Worm (Caenorhabditis elegans) whole organism, L4 larva: ENCODE data around the gene ddb-1.

Experiments used
- F26F4.8 ChIP-seq: fragments of 200-800 bp; sonication (Bioruptor generic); conservative IDR thresholded peaks from 2 replicates; pipeline ENCODE4 v1.3.6; 2022; ENCODE audit warnings: missing genetic modification characterization, missing compliant biosample characterization
- R02D3.7 ChIP-seq: fragments of 150-350 bp; sonication (generic microtip); optimal IDR thresholded peaks from 3 replicates; lab custom pipeline; 2014; ENCODE audit warnings: missing biosample characterization, missing genetic modification characterization
- Y105C5A.15 ChIP-seq: fragments of 200-800 bp; sonication (Bioruptor generic); IDR thresholded peaks from 2 replicates; pipeline ENCODE4 v1.3.6; 2022; ENCODE audit warnings: missing genetic modification characterization, missing compliant biosample characterization
- ZK337.2 ChIP-seq: fragments of 200-800 bp; sonication (Bioruptor generic); IDR thresholded peaks from 2 replicates; pipeline ENCODE4 v1.3.6; 2022; ENCODE audit warnings: missing genetic modification reagents, missing genetic modification characterization, missing compliant biosample characterization
- ama-1 ChIP-seq: fragments of 150-350 bp; optimal IDR thresholded peaks from 2 replicates; lab custom pipeline; 2014; ENCODE audit warnings: inconsistent platforms, mixed read lengths
- arid-1 ChIP-seq: fragments of 200-800 bp; sonication (Bioruptor generic); conservative IDR thresholded peaks from 2 replicates; pipeline ENCODE4 v1.3.6; 2022; ENCODE audit warnings: missing genetic modification reagents, missing genetic modification characterization, missing compliant biosample characterization
- ceh-20 ChIP-seq: fragments of 200-800 bp; sonication (Bioruptor generic); IDR thresholded peaks from 2 replicates; pipeline ENCODE4 v1.3.6; 2022; ENCODE audit warnings: missing genetic modification reagents, missing genetic modification characterization, missing compliant biosample characterization
- ceh-28 ChIP-seq: fragments of 150-350 bp; optimal IDR thresholded peaks from 2 replicates; lab custom pipeline; 2014; ENCODE audit warnings: missing biosample characterization, missing genetic modification reagents, missing genetic modification characterization
- daf-12 ChIP-seq: fragments of 150-350 bp; optimal IDR thresholded peaks from 2 replicates; lab custom pipeline; 2014; ENCODE audit warnings: missing biosample characterization, missing genetic modification reagents, missing genetic modification characterization
- daf-16 ChIP-seq, 3 experiments: sonication (generic microtip); optimal IDR thresholded peaks; 2 replicates each; lab custom pipeline; 2016 to 2017; ENCODE audit warnings: missing genetic modification characterization in 3 of 3, missing genetic modification reagents in 3 of 3, mild to moderate bottlenecking in 2 of 3, missing compliant biosample characterization in 2 of 3, missing biosample characterization in 1 of 3, moderate library complexity in 1 of 3
- daf-19 ChIP-seq: fragments of 200-800 bp; sonication (Bioruptor generic); conservative IDR thresholded peaks from 2 replicates; pipeline ENCODE4 v1.3.6; 2022; ENCODE audit warnings: missing genetic modification characterization, missing compliant biosample characterization
- daf-8 ChIP-seq: fragments of 200-800 bp; sonication (Bioruptor generic); IDR thresholded peaks from 2 replicates; pipeline ENCODE4 v1.3.6; 2022; ENCODE audit warnings: missing genetic modification characterization, missing compliant biosample characterization
- dve-1 ChIP-seq: sonication (generic microtip); optimal IDR thresholded peaks from 2 replicates; lab custom pipeline; 2017; ENCODE audit warnings: antibody characterized with exemption, mild to moderate bottlenecking, missing genetic modification characterization, missing compliant biosample characterization; ENCODE audit not compliant: insufficient read depth
- egl-43 ChIP-seq: fragments of 200-800 bp; sonication (Bioruptor generic); IDR thresholded peaks from 2 replicates; pipeline ENCODE4 v1.3.6; 2022; ENCODE audit warnings: missing genetic modification reagents, missing genetic modification characterization, missing compliant biosample characterization
- fkh-10 ChIP-seq: fragments of 150-350 bp; optimal IDR thresholded peaks from 2 replicates; lab custom pipeline; 2014; ENCODE audit warnings: missing biosample characterization, missing genetic modification reagents, missing genetic modification characterization
- hif-1 ChIP-seq, 2 experiments: sonication (generic microtip); optimal IDR thresholded peaks; 2 replicates each; lab custom pipeline; 2016 to 2017; ENCODE audit warnings: missing compliant biosample characterization in 2 of 2, missing genetic modification characterization in 2 of 2, missing genetic modification reagents in 2 of 2, missing genotype in 2 of 2, mild to moderate bottlenecking in 1 of 2
- hlh-11 ChIP-seq: fragments of 200-800 bp; sonication (Bioruptor generic); optimal IDR thresholded peaks from 2 replicates; lab custom pipeline; 2018; ENCODE audit warnings: mild to moderate bottlenecking, missing genetic modification characterization, missing compliant biosample characterization
- hlh-30 ChIP-seq: sonication (generic microtip); optimal IDR thresholded peaks from 2 replicates; lab custom pipeline; 2017; ENCODE audit warnings: antibody characterized with exemption, mild to moderate bottlenecking, missing genetic modification characterization, missing compliant biosample characterization; ENCODE audit not compliant: insufficient read depth
- jun-1 ChIP-seq: fragments of 150-350 bp; optimal IDR thresholded peaks from 2 replicates; lab custom pipeline; 2014; ENCODE audit warnings: missing biosample characterization, missing genetic modification reagents, missing genetic modification characterization
- lin-15B ChIP-seq: fragments of 150-350 bp; sonication (generic microtip); optimal IDR thresholded peaks from 3 replicates; lab custom pipeline; 2014; ENCODE audit warnings: missing biosample characterization, missing genetic modification characterization
- lin-29 ChIP-seq: fragments of 200-800 bp; sonication (Bioruptor generic); IDR thresholded peaks from 2 replicates; pipeline ENCODE4 v1.3.6; 2022; ENCODE audit warnings: missing genetic modification reagents, missing genetic modification characterization, missing compliant biosample characterization
- lin-38 ChIP-seq: fragments of 200-800 bp; sonication (Bioruptor generic); IDR thresholded peaks from 2 replicates; pipeline ENCODE4 v1.3.6; 2022; ENCODE audit warnings: missing genetic modification reagents, missing genetic modification characterization, missing compliant biosample characterization
- lsy-2 ChIP-seq, 2 experiments: fragments of 150-350 bp in 1 of 2; sonication (generic microtip) in 1 of 2; optimal IDR thresholded peaks; 2 replicates each; lab custom pipeline; 2014 to 2017; ENCODE audit warnings: missing biosample characterization in 2 of 2, missing genetic modification characterization in 2 of 2
- mep-1 ChIP-seq: fragments of 150-350 bp; sonication (generic microtip); optimal IDR thresholded peaks from 3 replicates; lab custom pipeline; 2014; ENCODE audit warnings: missing biosample characterization, missing genetic modification characterization
- mes-2 ChIP-seq: sonication (generic microtip); optimal IDR thresholded peaks from 2 replicates; lab custom pipeline; 2016; ENCODE audit warnings: missing genotype, mild to moderate bottlenecking, missing genetic modification characterization, missing compliant biosample characterization; ENCODE audit not compliant: poor library complexity, severe bottlenecking
- mxl-3 ChIP-seq: fragments of 200-800 bp; sonication (Bioruptor generic); optimal IDR thresholded peaks from 2 replicates; lab custom pipeline; 2018; ENCODE audit warnings: mild to moderate bottlenecking, missing genetic modification characterization, missing compliant biosample characterization
- nhr-28 ChIP-seq: fragments of 150-350 bp; optimal IDR thresholded peaks from 2 replicates; lab custom pipeline; 2014; ENCODE audit warnings: missing biosample characterization, missing genetic modification characterization
- nhr-41 ChIP-seq: fragments of 200-800 bp; sonication (Bioruptor generic); IDR thresholded peaks from 2 replicates; pipeline ENCODE4 v1.3.6; 2022; ENCODE audit warnings: missing genetic modification reagents, missing genetic modification characterization, missing compliant biosample characterization
- nhr-6 ChIP-seq: fragments of 150-350 bp; optimal IDR thresholded peaks from 2 replicates; lab custom pipeline; 2014; ENCODE audit warnings: missing biosample characterization, missing genetic modification characterization
- skn-1 ChIP-seq: fragments of 150-350 bp; optimal IDR thresholded peaks from 2 replicates; lab custom pipeline; 2014; ENCODE audit warnings: missing biosample characterization, missing genetic modification characterization
- snpc-4 ChIP-seq: fragments of 150-350 bp; optimal IDR thresholded peaks from 2 replicates; lab custom pipeline; 2014; ENCODE audit warnings: missing biosample characterization, missing genetic modification characterization
- tag-97 ChIP-seq: fragments of 200-800 bp; sonication (Bioruptor generic); IDR thresholded peaks from 2 replicates; pipeline ENCODE4 v1.3.6; 2022; ENCODE audit warnings: missing genetic modification characterization, missing compliant biosample characterization
- unc-62 ChIP-seq, 3 experiments: fragments of 150-350 bp in 1 of 3; sonication (generic microtip); optimal IDR thresholded peaks in 2 of 3; peaks in 1 of 3; 1 replicate in 1 of 3; 2 replicates in 2 of 3; lab custom pipeline; 2014 to 2017; ENCODE audit warnings: missing biosample characterization in 3 of 3, missing genetic modification characterization in 3 of 3, missing genetic modification reagents in 3 of 3, missing genotype in 1 of 3
- zip-11 ChIP-seq: fragments of 200-800 bp; sonication (Bioruptor generic); IDR thresholded peaks from 2 replicates; pipeline ENCODE4 v1.3.6; 2022; ENCODE audit warnings: missing genetic modification characterization, missing compliant biosample characterization
- ztf-7 ChIP-seq: fragments of 150-350 bp; optimal IDR thresholded peaks from 2 replicates; lab custom pipeline; 2014; ENCODE audit warnings: missing biosample characterization, missing genetic modification characterization

ddb-1 gene

ce11 chrIV:12096479-12096878 lies 24.5 kb downstream of the ddb-1 start, which contains the start of gene mon-2:
TSS of gene mon-2 (plus strand) at chrIV:12096779.
- TF ChIP-seq ztf-7 (tag; lab: Kevin White, UChicago) (no peak), mep-1 (no peak), ZK337.2 (GFP tag; lab: Robert Waterston, UW) (no peak), tag-97 (no peak)

ce11 chrIV:12093819-12094218 lies 27.1 kb downstream of the ddb-1 start, which contains the start of gene F11A10.5:
TSS of gene F11A10.5 (plus strand) at chrIV:12094119.
- TF ChIP-seq daf-16 (GFP tag; optimal IDR thresholded peaks at IDR 0.05; lab: Kevin White, UChicago) (no peak), daf-16 (tag; optimal IDR thresholded peaks at IDR 0.05; lab: Kevin White, UChicago) (peak; percentile 24), mes-2 (tag; lab: Kevin White, UChicago) (peak; percentile 28), snpc-4 (no peak), ceh-20 (GFP tag; lab: Robert Waterston, UW) (no peak), lin-38 (GFP tag; lab: Robert Waterston, UW) (no peak), lin-15B (tag; lab: Kevin White, UChicago) (no peak), daf-12 (no peak), dve-1 (no peak), Y105C5A.15 (no peak), lin-29 (GFP tag; lab: Robert Waterston, UW) (no peak), jun-1 (tag; lab: Kevin White, UChicago) (no peak), ama-1 (no peak), ceh-28 (tag; lab: Kevin White, UChicago) (peak; percentile 3), hif-1 (tag; optimal IDR thresholded peaks at IDR 0.05; lab: Kevin White, UChicago) (peak in 1 of 2 experiments; percentile 32), unc-62 (GFP tag; optimal IDR thresholded peaks at IDR 0.05 in 1 of 2; lab: Kevin White, UChicago) (peak in 1 of 2 experiments; percentile 48), unc-62 (tag; optimal IDR thresholded peaks at IDR 0.05; lab: Kevin White, UChicago) (no peak)

- peak in 1 of 2 experiments; percentile 91 for TF ChIP-seq lsy-2 (tag; optimal IDR thresholded peaks at IDR 0.05; lab: Kevin White, UChicago)
- no peak for TF ChIP-seq fkh-10 (GFP tag; lab: Kevin White, UChicago)
Observed at ce11 chrIV:12093384-12093783, 27.6 kb downstream of the ddb-1 start, which contains the start of gene cpsf-4. TSS of gene cpsf-4 (minus strand) at chrIV:12093445.

- TF ChIP-seq nhr-28 (tag; lab: Kevin White, UChicago) (no peak), egl-43 (GFP tag; lab: Robert Waterston, UW) (no peak), hif-1 (tag; optimal IDR thresholded peaks at IDR 0.05; lab: Kevin White, UChicago) (no peak), F26F4.8 (GFP tag; lab: Robert Waterston, UW) (no peak), mxl-3 (GFP tag; lab: Kevin White, UChicago) (no peak), nhr-6 (tag; lab: Kevin White, UChicago) (no peak), arid-1 (no peak), skn-1 (tag; lab: Kevin White, UChicago) (no peak), nhr-41 (no peak), daf-8 (GFP tag; lab: Robert Waterston, UW) (no peak), R02D3.7 (no peak), hlh-11 (tag; lab: Kevin White, UChicago) (no peak), hlh-30 (tag; lab: Kevin White, UChicago) (no peak)
Observed at ce11 chrIV:12092113-12092512, 28.9 kb downstream of the ddb-1 start, which contains the start of gene mig-32. TSS of gene mig-32 (minus strand) at chrIV:12092213.

ce11 chrIV:12089551-12089950 lies 31.4 kb downstream of the ddb-1 start, which contains the start of gene F11A10.6:
TSS of gene F11A10.6 (minus strand) at chrIV:12089651.
- TF ChIP-seq ama-1 (no peak), daf-19 (GFP tag; lab: Robert Waterston, UW) (no peak), unc-62 (GFP tag; optimal IDR thresholded peaks at IDR 0.05 in 1 of 2; lab: Kevin White, UChicago) (peak in 1 of 2 experiments; percentile 38), unc-62 (tag; optimal IDR thresholded peaks at IDR 0.05; lab: Kevin White, UChicago) (no peak), zip-11 (GFP tag; lab: Robert Waterston, UW) (no peak)
